Worm (Caenorhabditis elegans) whole organism, L2 larva: Measurements from ENCODE around the gene K10G6.9.

Source experiments
- C34F6.9 ChIP-seq: fragments of 150-350 bp; optimal IDR thresholded peaks from 2 replicates; lab custom pipeline; 2014; ENCODE audit warnings: missing biosample characterization, missing genetic modification characterization
- Y55F3AM.14 ChIP-seq: fragments of 200-800 bp; sonication (Bioruptor generic); optimal IDR thresholded peaks from 2 replicates; lab custom pipeline; 2018; ENCODE audit warnings: mild to moderate bottlenecking, missing genetic modification characterization, missing compliant biosample characterization
- aly-2 ChIP-seq: fragments of 150-350 bp; optimal IDR thresholded peaks from 2 replicates; lab custom pipeline; 2014; ENCODE audit warnings: missing biosample characterization, missing genetic modification characterization
- ama-1 ChIP-seq: fragments of 150-350 bp; optimal IDR thresholded peaks from 2 replicates; lab custom pipeline; 2018; ENCODE audit warnings: inconsistent platforms
- ceh-16 ChIP-seq: fragments of 150-350 bp; optimal IDR thresholded peaks from 2 replicates; lab custom pipeline; 2014; ENCODE audit warnings: missing biosample characterization, missing genetic modification characterization
- ceh-82 ChIP-seq: fragments of 150-350 bp; optimal IDR thresholded peaks from 2 replicates; lab custom pipeline; 2014; ENCODE audit warnings: missing biosample characterization, missing genetic modification characterization
- crh-2 ChIP-seq: sonication (generic microtip); optimal IDR thresholded peaks from 2 replicates; lab custom pipeline; 2017; ENCODE audit warnings: missing biosample characterization, missing genetic modification characterization
- dmd-4 ChIP-seq: sonication (generic microtip); optimal IDR thresholded peaks from 2 replicates; lab custom pipeline; 2017; ENCODE audit warnings: missing biosample characterization, missing genetic modification characterization
- egl-27 ChIP-seq: sonication (generic microtip); optimal IDR thresholded peaks from 3 replicates; lab custom pipeline; 2017; ENCODE audit warnings: missing biosample characterization, missing genetic modification reagents, missing genetic modification characterization
- elt-1 ChIP-seq: fragments of 150-350 bp; optimal IDR thresholded peaks from 2 replicates; lab custom pipeline; 2014; ENCODE audit warnings: missing biosample characterization, missing genetic modification characterization
- fos-1 ChIP-seq: fragments of 150-350 bp; optimal IDR thresholded peaks from 2 replicates; lab custom pipeline; 2014; ENCODE audit warnings: missing biosample characterization, missing genetic modification characterization
- gmeb-1 ChIP-seq: fragments of 150-350 bp; optimal IDR thresholded peaks from 2 replicates; lab custom pipeline; 2014; ENCODE audit warnings: missing biosample characterization, missing genetic modification characterization
- lin-11 ChIP-seq: fragments of 150-350 bp; sonication (generic microtip); optimal IDR thresholded peaks from 2 replicates; lab custom pipeline; 2014; ENCODE audit warnings: missing biosample characterization, missing genetic modification characterization, inconsistent platforms, mixed read lengths
- lin-13 ChIP-seq: fragments of 150-350 bp; optimal IDR thresholded peaks from 2 replicates; lab custom pipeline; 2014; ENCODE audit warnings: missing biosample characterization, missing genetic modification reagents, missing genetic modification characterization
- lin-39 ChIP-seq: fragments of 150-350 bp; optimal IDR thresholded peaks from 2 replicates; lab custom pipeline; 2014; ENCODE audit warnings: missing biosample characterization, missing genetic modification reagents, missing genetic modification characterization
- lsy-2 ChIP-seq, 2 experiments: fragments of 150-350 bp in 1 of 2; sonication (generic microtip) in 1 of 2; optimal IDR thresholded peaks; 2 replicates each; lab custom pipeline; 2014 to 2017; ENCODE audit warnings: missing biosample characterization in 2 of 2, missing genetic modification characterization in 2 of 2
- mab-5 ChIP-seq: fragments of 150-350 bp; optimal IDR thresholded peaks from 2 replicates; lab custom pipeline; 2014; ENCODE audit warnings: missing biosample characterization, missing genetic modification characterization
- mbf-1 ChIP-seq: sonication (generic microtip); optimal IDR thresholded peaks from 2 replicates; lab custom pipeline; 2017; ENCODE audit warnings: missing biosample characterization, missing genetic modification characterization
- mdl-1 ChIP-seq, 2 experiments: fragments of 150-350 bp in 1 of 2; sonication (generic microtip) in 1 of 2; optimal IDR thresholded peaks; 2 replicates each; lab custom pipeline; 2017; ENCODE audit warnings: missing biosample characterization in 2 of 2, missing genetic modification characterization in 2 of 2
- nhr-10 ChIP-seq: sonication (generic microtip); optimal IDR thresholded peaks from 2 replicates; lab custom pipeline; 2017; ENCODE audit warnings: missing biosample characterization, missing genetic modification characterization
- nhr-11 ChIP-seq: fragments of 150-350 bp; optimal IDR thresholded peaks from 2 replicates; lab custom pipeline; 2014; ENCODE audit warnings: missing biosample characterization, missing genetic modification characterization
- nhr-12 ChIP-seq: fragments of 150-350 bp; optimal IDR thresholded peaks from 2 replicates; lab custom pipeline; 2014; ENCODE audit warnings: missing biosample characterization, missing genetic modification characterization
- nhr-129 ChIP-seq: fragments of 150-350 bp; optimal IDR thresholded peaks from 2 replicates; lab custom pipeline; 2014; ENCODE audit warnings: missing biosample characterization, missing genetic modification characterization
- nhr-237 ChIP-seq: fragments of 150-350 bp; optimal IDR thresholded peaks from 2 replicates; lab custom pipeline; 2014; ENCODE audit warnings: missing biosample characterization, missing genetic modification characterization
- nhr-25 ChIP-seq: fragments of 150-350 bp; sonication (generic microtip); optimal IDR thresholded peaks from 3 replicates; lab custom pipeline; 2014; ENCODE audit warnings: missing biosample characterization, missing genetic modification characterization
- nhr-6 ChIP-seq: fragments of 150-350 bp; optimal IDR thresholded peaks from 2 replicates; lab custom pipeline; 2014; ENCODE audit warnings: missing biosample characterization, missing genetic modification characterization
- nhr-77 ChIP-seq: fragments of 150-350 bp; optimal IDR thresholded peaks from 2 replicates; lab custom pipeline; 2014; ENCODE audit warnings: missing biosample characterization, missing genetic modification characterization
- peb-1 ChIP-seq: fragments of 150-350 bp; optimal IDR thresholded peaks from 2 replicates; lab custom pipeline; 2014; ENCODE audit warnings: missing biosample characterization, missing genetic modification characterization
- sem-4 ChIP-seq: fragments of 150-350 bp; optimal IDR thresholded peaks from 2 replicates; lab custom pipeline; 2014; ENCODE audit warnings: missing biosample characterization, missing genetic modification reagents, missing genetic modification characterization
- sma-9 ChIP-seq, 2 experiments: fragments of 150-350 bp in 1 of 2; sonication (generic microtip) in 1 of 2; optimal IDR thresholded peaks; 2 replicates each; lab custom pipeline; 2014 to 2016; ENCODE audit warnings: missing genetic modification characterization in 2 of 2, mild to moderate bottlenecking in 1 of 2, missing biosample characterization in 1 of 2, missing compliant biosample characterization in 1 of 2, missing genetic modification reagents in 1 of 2, moderate library complexity in 1 of 2
- unc-39 ChIP-seq: fragments of 150-350 bp; optimal IDR thresholded peaks from 2 replicates; lab custom pipeline; 2014; ENCODE audit warnings: missing biosample characterization, missing genetic modification characterization
- unc-55 ChIP-seq: fragments of 150-350 bp; sonication (generic microtip); optimal IDR thresholded peaks from 3 replicates; lab custom pipeline; 2014; ENCODE audit warnings: missing biosample characterization, missing genetic modification reagents, missing genetic modification characterization
- unc-62 ChIP-seq: fragments of 150-350 bp; optimal IDR thresholded peaks from 2 replicates; lab custom pipeline; 2014; ENCODE audit warnings: missing biosample characterization, missing genetic modification reagents, missing genetic modification characterization
- zag-1 ChIP-seq: fragments of 150-350 bp; optimal IDR thresholded peaks from 2 replicates; lab custom pipeline; 2014; ENCODE audit warnings: missing biosample characterization, missing genetic modification characterization
- ztf-1 ChIP-seq: fragments of 200-800 bp; sonication (Bioruptor generic); conservative IDR thresholded peaks from 2 replicates; pipeline ENCODE4 v1.3.6; 2022; ENCODE audit warnings: missing genetic modification characterization, missing compliant biosample characterization
- ztf-4 ChIP-seq: fragments of 150-350 bp; optimal IDR thresholded peaks from 2 replicates; lab custom pipeline; 2014; ENCODE audit warnings: missing biosample characterization, missing genetic modification characterization

The K10G6.9 gene

DNA sequence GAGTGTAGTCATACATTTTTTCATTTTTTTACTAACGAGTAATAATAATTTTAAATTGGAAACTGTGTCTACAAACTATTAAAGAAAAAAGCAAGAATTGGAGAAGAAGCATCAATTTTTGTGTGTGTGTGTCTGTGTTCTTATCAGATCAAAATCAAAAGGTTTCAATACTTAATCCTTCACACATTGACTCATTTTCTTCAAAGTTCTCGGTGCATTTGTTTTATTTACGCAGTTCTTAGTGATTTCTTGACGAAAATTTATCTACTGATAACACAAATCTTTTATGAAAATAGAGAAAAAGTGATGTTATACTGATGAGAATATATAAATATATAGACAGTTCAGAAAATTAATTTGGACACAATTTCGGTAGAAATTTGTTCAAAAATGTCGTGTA, 23.9 kb downstream of the K10G6.9 start, which contains the start of gene clc-22:
Gene clc-22 (minus strand): TSS at position 71 of the 400 bp plus-strand sequence.
- TF ChIP-seq dmd-4 (tag; lab: Kevin White, UChicago) = no peak
- TF ChIP-seq fos-1 (tag; lab: Kevin White, UChicago) = peak; percentile 5
- TF ChIP-seq, all 48 proteins: peak for 1

DNA sequence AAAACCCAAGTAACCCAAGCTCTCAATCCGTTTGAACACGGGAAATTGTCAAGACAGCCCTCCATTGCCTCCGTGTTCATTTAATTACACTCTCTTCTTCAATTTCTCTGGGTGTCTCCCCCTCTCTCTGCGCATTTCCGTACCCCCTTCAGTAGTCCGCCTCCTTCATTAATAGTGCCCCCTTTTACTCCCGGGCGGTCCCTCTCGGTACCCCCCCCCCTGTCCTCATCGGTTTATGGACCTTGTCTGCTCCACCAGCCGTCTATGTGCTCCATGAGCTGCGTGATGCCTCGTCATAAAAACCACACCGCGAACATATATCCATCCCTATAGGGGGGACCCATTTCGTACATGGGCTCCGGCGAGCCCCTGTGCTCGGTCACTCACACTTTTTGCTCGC, 27.5 kb downstream of the K10G6.9 start:
- TF ChIP-seq C34F6.9 (no peak), mbf-1 (tag; lab: Kevin White, UChicago) (no peak), lin-39 (no peak), ceh-82 (tag; lab: Kevin White, UChicago) (no peak), nhr-11 (tag; lab: Kevin White, UChicago) (no peak), nhr-237 (tag; lab: Kevin White, UChicago) (no peak), sma-9 (GFP tag; optimal IDR thresholded peaks at IDR 0.05; lab: Kevin White, UChicago) (no peak), sma-9 (tag; optimal IDR thresholded peaks at IDR 0.05; lab: Kevin White, UChicago) (no peak), nhr-10 (tag; lab: Kevin White, UChicago) (no peak), ztf-1 (no peak), gmeb-1 (tag; lab: Kevin White, UChicago) (no peak), nhr-129 (tag; lab: Kevin White, UChicago) (no peak), nhr-6 (tag; lab: Kevin White, UChicago) (no peak), peb-1 (tag; lab: Kevin White, UChicago) (no peak), unc-39 (no peak), unc-55 (GFP tag; lab: Kevin White, UChicago) (no peak), unc-62 (no peak)

DNA sequence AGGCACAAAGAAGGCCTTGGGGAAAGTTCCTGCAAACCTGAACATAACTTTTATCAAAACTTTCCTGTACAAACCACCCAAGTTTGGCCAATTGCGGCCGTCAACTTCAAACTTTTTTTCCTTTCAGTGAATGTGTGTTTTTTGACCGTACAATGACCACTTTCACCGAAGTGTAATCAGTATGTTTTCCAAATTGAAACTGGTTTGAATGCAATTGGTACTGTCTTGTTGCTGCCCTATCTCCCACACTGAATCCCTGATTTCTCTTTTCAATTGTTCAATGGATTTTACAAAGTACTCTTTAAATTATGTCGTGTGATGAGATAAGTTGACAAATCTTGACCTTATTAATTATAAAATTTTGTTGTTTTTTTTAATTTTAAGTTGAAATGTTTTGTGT, 28.4 kb downstream of the K10G6.9 start:
- no peak for TF ChIP-seq Y55F3AM.14
- TF ChIP-seq lin-39 = no peak
- TF ChIP-seq ama-1 (lab: Kevin White, UChicago) = no peak
- no peak for TF ChIP-seq mdl-1 (tag; optimal IDR thresholded peaks at IDR 0.05; lab: Kevin White, UChicago)
- no peak for TF ChIP-seq lin-11 (tag; lab: Kevin White, UChicago)
- TF ChIP-seq nhr-25 (tag; lab: Kevin White, UChicago) = no peak
- TF ChIP-seq nhr-77 (tag; lab: Kevin White, UChicago) = no peak
- TF ChIP-seq zag-1 (tag; lab: Kevin White, UChicago) = no peak

DNA sequence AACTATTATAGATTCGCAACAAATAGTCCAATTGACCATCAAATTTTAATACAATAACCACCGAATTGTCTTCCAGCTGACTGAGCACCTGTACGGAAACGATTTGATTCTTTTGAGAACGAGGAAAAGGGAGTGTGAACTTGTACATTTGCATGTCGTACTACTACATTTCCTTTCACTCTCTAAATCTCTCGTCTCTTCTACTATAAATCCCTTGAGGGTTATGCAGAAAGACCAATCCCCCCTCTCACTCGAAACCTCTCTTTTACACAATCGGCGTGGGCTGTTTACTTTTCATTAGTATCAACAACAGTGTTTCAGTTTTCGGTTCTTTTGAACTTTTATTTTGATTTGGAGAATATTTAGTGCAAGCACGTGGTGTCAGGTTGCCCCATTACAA, 30.1 kb downstream of the K10G6.9 start:
- no peak for TF ChIP-seq elt-1 (tag; lab: Kevin White, UChicago)

DNA sequence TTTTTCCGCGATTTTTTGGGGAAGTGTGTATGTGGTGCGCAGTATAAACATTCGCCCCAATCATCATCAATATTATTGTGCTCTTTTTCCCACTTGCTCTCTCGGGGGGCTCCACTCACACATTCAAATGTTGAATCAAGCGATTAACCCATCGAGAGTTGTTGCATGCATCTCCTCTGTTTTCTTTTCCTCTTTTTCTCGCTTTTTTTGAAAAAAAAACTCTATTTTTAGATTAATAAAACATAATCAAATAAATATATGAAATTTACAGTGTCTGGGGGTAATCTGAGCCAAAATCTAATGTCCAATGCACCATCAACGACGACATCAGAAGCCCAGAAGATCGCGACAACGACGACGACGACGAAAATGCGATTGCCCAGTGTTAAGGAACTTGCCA, 32.6 kb downstream of the K10G6.9 start, which contains the start of gene ephx-1:
Gene ephx-1 (plus strand): TSS at position 301 of the 400 bp plus-strand sequence.
- no peak for TF ChIP-seq gmeb-1 (tag; lab: Kevin White, UChicago)
- TF ChIP-seq nhr-12 (tag; lab: Kevin White, UChicago) = no peak
- TF ChIP-seq mab-5 (tag; lab: Kevin White, UChicago) = no peak
- TF ChIP-seq fos-1 (tag; lab: Kevin White, UChicago) = no peak
- no peak for TF ChIP-seq lin-13 (GFP tag; lab: Kevin White, UChicago)
- TF ChIP-seq aly-2 = no peak
- no peak for TF ChIP-seq crh-2
- no peak for TF ChIP-seq ztf-4
- no peak for TF ChIP-seq egl-27 (tag; lab: Kevin White, UChicago)
- no peak for TF ChIP-seq ztf-1
- no peak for TF ChIP-seq C34F6.9
- TF ChIP-seq sem-4 (tag; lab: Kevin White, UChicago) = no peak
- TF ChIP-seq unc-55 (GFP tag; lab: Kevin White, UChicago) = no peak
- no peak for TF ChIP-seq nhr-129 (tag; lab: Kevin White, UChicago)
- TF ChIP-seq ceh-16 = no peak
- no peak for TF ChIP-seq zag-1 (tag; lab: Kevin White, UChicago)
- no peak for TF ChIP-seq lin-11 (tag; lab: Kevin White, UChicago)
- TF ChIP-seq nhr-11 (tag; lab: Kevin White, UChicago) = no peak
- TF ChIP-seq lsy-2 (tag; optimal IDR thresholded peaks at IDR 0.05; lab: Kevin White, UChicago) = no peak
